Fruit fly (Drosophila melanogaster): Measurements from ENCODE around the gene CG1847.

The CG1847 gene

DNA sequence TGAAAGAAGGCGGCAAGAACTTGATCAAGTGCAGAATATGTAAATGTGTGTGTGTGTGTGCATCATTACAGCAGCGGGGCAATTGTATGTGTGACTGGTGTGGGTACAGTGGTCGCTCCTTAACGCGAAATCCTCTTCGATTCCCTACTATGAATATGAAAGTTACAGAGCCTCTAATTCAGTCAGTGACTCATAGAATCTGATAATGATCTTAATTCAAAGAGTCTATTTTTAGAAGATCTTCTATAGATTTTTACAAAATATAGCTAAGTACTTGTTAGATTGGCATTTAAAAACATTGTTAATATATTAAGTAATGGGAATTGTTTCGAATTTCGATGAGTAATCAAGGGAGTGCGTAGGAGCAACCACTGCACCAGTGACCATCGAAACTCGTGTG is 13.5 kb downstream of the CG1847 start:
- TF ChIP-seq CG3032 (tag; optimal IDR thresholded peaks at IDR 0.05) (peak; percentile 22), CG10669 (GFP tag; optimal IDR thresholded peaks at IDR 0.05) (peak; percentile 36), CG10631 (GFP tag; optimal IDR thresholded peaks at IDR 0.05) (peak; percentile 19), OdsH (GFP tag; optimal IDR thresholded peaks at IDR 0.05) (peak; percentile 33), Hr4 (GFP tag; optimal IDR thresholded peaks at IDR 0.05) (peak; percentile 25), pdm3 (GFP tag; optimal IDR thresholded peaks at IDR 0.05) (peak; percentile 31), achi (GFP tag; optimal IDR thresholded peaks at IDR 0.05) (peak; percentile 10), Sox15 (GFP tag; optimal IDR thresholded peaks at IDR 0.05) (no peak), eg (GFP tag; IDR thresholded peaks at IDR 0.05) (peak; percentile 35; the same call in 1 of the 3 replicates), CG3919 (GFP tag; optimal IDR thresholded peaks at IDR 0.05) (peak; percentile 42), Smox (GFP tag; optimal IDR thresholded peaks at IDR 0.05) (no peak), CG32006 (GFP tag; optimal IDR thresholded peaks at IDR 0.05) (peak; percentile 49), CG6792 (GFP tag; optimal IDR thresholded peaks at IDR 0.05) (peak; percentile 25), Gug (GFP tag; IDR thresholded peaks at IDR 0.05) (no peak), Eip78C (GFP tag) (peak; percentile 81), svp (GFP tag) (peak; percentile 44), acj6 (GFP tag; optimal IDR thresholded peaks at IDR 0.05) (no peak), CG31627 (GFP tag; optimal IDR thresholded peaks at IDR 0.05) (no peak), CG1621 (tag; optimal IDR thresholded peaks at IDR 0.05) (no peak), Ets96B (tag; optimal IDR thresholded peaks at IDR 0.05) (peak; percentile 16), Met (GFP tag; optimal IDR thresholded peaks at IDR 0.05) (no peak), CG8119 (GFP tag; IDR thresholded peaks at IDR 0.05) (0 out of 3 replicates have a peak, but pooled peaks have one; percentile 30)

DNA sequence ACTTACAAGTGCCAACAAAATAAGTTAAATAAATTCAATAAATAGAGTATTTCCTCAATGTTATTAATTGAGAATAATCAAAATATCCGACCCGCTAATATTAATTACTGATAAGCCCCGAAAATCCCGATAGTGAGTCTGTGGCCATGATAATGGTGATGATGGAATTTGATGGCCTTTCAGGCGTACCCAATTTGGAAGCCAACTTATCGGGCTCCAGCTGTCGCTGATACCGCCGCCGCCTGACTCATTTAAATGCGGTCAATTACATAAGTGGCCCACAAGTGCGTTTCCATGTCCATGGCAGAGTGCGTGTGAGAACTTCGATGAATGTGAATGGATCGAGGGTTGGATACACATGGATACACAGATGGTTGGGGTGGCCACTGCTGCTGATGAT is 15.2 kb downstream of the CG1847 start:
- TF ChIP-seq CG7368 (GFP tag; optimal IDR thresholded peaks at IDR 0.05) (no peak), vri (GFP tag; optimal IDR thresholded peaks at IDR 0.05) (peak; percentile 53)

DNA sequence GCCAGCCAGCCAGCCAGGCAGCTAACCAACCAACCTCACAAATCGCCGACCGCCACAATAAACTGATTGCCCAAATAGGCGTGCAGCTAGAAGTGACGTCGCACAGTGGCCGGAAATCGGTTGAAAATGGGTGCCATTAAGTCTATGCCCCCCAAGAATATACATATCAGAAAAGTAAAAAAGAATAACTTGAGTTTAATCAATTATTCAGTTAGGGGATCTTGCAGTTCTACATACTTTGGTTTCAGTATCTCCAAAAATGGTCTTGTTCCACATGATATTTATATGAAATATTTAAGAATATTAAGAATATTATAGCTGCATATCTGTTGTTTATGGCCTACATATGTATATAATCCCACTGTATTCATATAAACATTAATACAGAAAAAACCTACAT is 16.4 kb downstream of the CG1847 start:
- TF ChIP-seq CG15336 (GFP tag; IDR thresholded peaks at IDR 0.05) (peak; percentile 31; the same call in 1 of the 2 replicates), CG34406 (GFP tag; optimal IDR thresholded peaks at IDR 0.05) (no peak), Hr4 (GFP tag; optimal IDR thresholded peaks at IDR 0.05) (peak; percentile 22), Eip78C (GFP tag) (peak; percentile 21), CG8119 (GFP tag; IDR thresholded peaks at IDR 0.05) (peak; percentile 43; the same call in 1 of the 3 replicates), CG32006 (GFP tag; optimal IDR thresholded peaks at IDR 0.05) (peak; percentile 52)

DNA sequence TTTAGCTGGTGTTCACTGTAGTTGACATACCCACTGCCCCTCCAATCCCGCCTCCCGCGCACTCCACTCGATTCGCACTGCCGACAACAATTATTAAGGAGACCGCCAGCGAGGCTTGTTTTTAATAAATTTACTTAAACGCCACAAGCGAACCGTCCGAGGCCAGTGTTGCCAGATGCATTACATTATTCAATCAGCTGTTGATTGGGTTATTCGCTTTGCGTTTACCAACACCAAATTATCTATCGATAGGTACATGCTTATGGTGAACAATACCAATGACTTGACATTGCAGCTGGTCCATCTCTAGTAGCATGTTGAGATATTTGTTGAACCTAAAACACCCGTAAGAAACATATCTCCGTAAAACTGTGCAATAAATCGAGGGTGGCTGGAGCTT is 18.0 kb downstream of the CG1847 start, which contains the start of the genes CG10353 and SelG:
TSS of gene CG10353 (minus strand) at position 187 of the 400 bp plus-strand sequence.
TSS of gene SelG (plus strand) at position 309 of the 400 bp plus-strand sequence.
- TF ChIP-seq lz (GFP tag; optimal IDR thresholded peaks at IDR 0.05) (peak; percentile 31), fkh (GFP tag; optimal IDR thresholded peaks at IDR 0.05) (peak; percentile 50), Ets21C (GFP tag; optimal IDR thresholded peaks at IDR 0.05) (peak; percentile 25), cyc (GFP tag; optimal IDR thresholded peaks at IDR 0.05) (peak; percentile 40), pdm3 (GFP tag; optimal IDR thresholded peaks at IDR 0.05) (no peak), CG6276 (GFP tag; optimal IDR thresholded peaks at IDR 0.05) (no peak), topi (GFP tag; optimal IDR thresholded peaks at IDR 0.05) (peak; percentile 37), ss (GFP tag; optimal IDR thresholded peaks at IDR 0.05) (peak in 1 of 2 experiments; percentile 6), salr (GFP tag; optimal IDR thresholded peaks at IDR 0.05) (no peak), svp (GFP tag) (peak; percentile 67), vri (GFP tag; optimal IDR thresholded peaks at IDR 0.05) (no peak), esn (GFP tag; optimal IDR thresholded peaks at IDR 0.05) (peak; percentile 50), CG6854 (GFP tag; optimal IDR thresholded peaks at IDR 0.05) (peak; percentile 14), Eip75B (GFP tag; optimal IDR thresholded peaks at IDR 0.05) (peak; percentile 29), CG31627 (GFP tag; optimal IDR thresholded peaks at IDR 0.05) (peak; percentile 31), Eip78C (GFP tag) (peak; percentile 70), Met (GFP tag; optimal IDR thresholded peaks at IDR 0.05) (peak; percentile 27), CG1621 (tag; optimal IDR thresholded peaks at IDR 0.05) (peak; percentile 71), Sox14 (GFP tag; optimal IDR thresholded peaks at IDR 0.05) (peak; percentile 28), acj6 (GFP tag; optimal IDR thresholded peaks at IDR 0.05) (no peak), CG4318 (GFP tag; optimal IDR thresholded peaks at IDR 0.05) (no peak), CG15336 (GFP tag; IDR thresholded peaks at IDR 0.05) (no peak), CG3032 (tag; optimal IDR thresholded peaks at IDR 0.05) (no peak), CG3919 (GFP tag; optimal IDR thresholded peaks at IDR 0.05) (peak; percentile 34), dac (GFP tag; optimal IDR thresholded peaks at IDR 0.05) (no peak), CG10669 (GFP tag; optimal IDR thresholded peaks at IDR 0.05) (no peak), Hr39 (GFP tag; optimal IDR thresholded peaks at IDR 0.05) (peak; percentile 25), CG34406 (GFP tag; optimal IDR thresholded peaks at IDR 0.05) (no peak)
